Worm (Caenorhabditis elegans): ENCODE data around the gene tsp-11.

DNA sequence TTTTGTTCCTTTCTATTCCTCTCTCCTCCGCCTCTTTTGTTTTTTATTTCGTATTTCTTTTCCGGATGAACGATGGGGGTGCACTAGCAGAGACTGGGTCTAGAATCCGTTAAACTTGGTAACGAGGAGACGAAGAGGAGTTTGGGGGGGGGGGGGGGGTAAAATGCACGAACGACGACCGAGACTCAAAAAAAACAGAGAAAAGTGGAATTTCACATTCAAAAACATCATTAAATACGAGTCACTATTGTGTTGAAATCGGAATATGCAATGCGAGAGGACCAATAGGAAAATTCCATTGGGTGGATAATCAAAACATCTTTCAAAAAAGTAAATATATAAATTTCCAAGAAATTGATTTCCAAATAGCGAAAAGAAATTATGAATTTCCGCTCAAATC lies 8.7 kb upstream of the tsp-11 start, which contains the start of gene B0563.7:
- no peak for TF ChIP-seq ets-4 (GFP tag; optimal IDR thresholded peaks at IDR 0.05)
- no peak for TF ChIP-seq Y56A3A.18 (GFP tag; IDR thresholded peaks at IDR 0.05)
- TF ChIP-seq him-1 (tag; optimal IDR thresholded peaks at IDR 0.05): no peak
- TF ChIP-seq nhr-27 (tag; optimal IDR thresholded peaks at IDR 0.05): no peak
- no peak for TF ChIP-seq ZK185.1 (tag; optimal IDR thresholded peaks at IDR 0.05; ENCODE audit: poor library complexity, severe bottlenecking)
- no peak for TF ChIP-seq zfh-2 (GFP tag; conservative IDR thresholded peaks at IDR 0.05)
- no peak for TF ChIP-seq F55B11.4 (tag; optimal IDR thresholded peaks at IDR 0.05; ENCODE audit: borderline replicate concordance, insufficient read depth)
- no peak for TF ChIP-seq C17E4.6 (GFP tag; IDR thresholded peaks at IDR 0.05)
- TF ChIP-seq ceh-79 (tag; optimal IDR thresholded peaks at IDR 0.05): no peak
- no peak for TF ChIP-seq F10E7.11 (tag; optimal IDR thresholded peaks at IDR 0.05)
- TF ChIP-seq F23B12.7 (tag; optimal IDR thresholded peaks at IDR 0.05; ENCODE audit: insufficient read depth): no peak

Data from whole organism, young adult.